Worm (Caenorhabditis elegans) whole organism, late embryonic: ENCODE results near the gene fbxa-28.

Source experiments
- K09A11.1 ChIP-seq: sonication (generic microtip); optimal IDR thresholded peaks from 2 replicates; lab custom pipeline; 2017; ENCODE audit warnings: antibody characterized with exemption, mild to moderate bottlenecking, missing genetic modification characterization, missing compliant biosample characterization; ENCODE audit not compliant: insufficient read depth
- T23F11.4 ChIP-seq: fragments of 200-800 bp; sonication (Bioruptor generic); optimal IDR thresholded peaks from 2 replicates; lab custom pipeline; 2018; ENCODE audit warnings: mild to moderate bottlenecking, missing genetic modification characterization, missing compliant biosample characterization
- ahr-1 ChIP-seq: sonication (generic microtip); optimal IDR thresholded peaks from 2 replicates; lab custom pipeline; 2016; ENCODE audit warnings: missing genetic modification characterization, missing compliant biosample characterization
- ama-1 ChIP-seq: fragments of 150-350 bp; optimal IDR thresholded peaks from 2 replicates; lab custom pipeline; 2014
- ceh-14 ChIP-seq: sonication (generic microtip); optimal IDR thresholded peaks from 2 replicates; lab custom pipeline; 2016; ENCODE audit warnings: missing genotype, missing genetic modification characterization, missing compliant biosample characterization
- ceh-2 ChIP-seq: sonication (generic microtip); optimal IDR thresholded peaks from 2 replicates; lab custom pipeline; 2016; ENCODE audit warnings: missing genotype, missing genetic modification characterization, missing compliant biosample characterization
- ceh-31 ChIP-seq: sonication (generic microtip); optimal IDR thresholded peaks from 2 replicates; lab custom pipeline; 2016; ENCODE audit warnings: missing genetic modification characterization, missing compliant biosample characterization
- ceh-34 ChIP-seq: sonication (generic microtip); optimal IDR thresholded peaks from 2 replicates; lab custom pipeline; 2016; ENCODE audit warnings: mild to moderate bottlenecking, missing genetic modification characterization, missing compliant biosample characterization
- ceh-48 ChIP-seq: sonication (generic microtip); optimal IDR thresholded peaks from 2 replicates; lab custom pipeline; 2016; ENCODE audit warnings: missing genetic modification characterization, inconsistent platforms, missing compliant biosample characterization
- ceh-6 ChIP-seq: fragments of 200-800 bp; sonication (Bioruptor generic); optimal IDR thresholded peaks from 2 replicates; lab custom pipeline; 2018; ENCODE audit warnings: mild to moderate bottlenecking, missing genetic modification characterization, missing compliant biosample characterization
- che-1 ChIP-seq: sonication (generic microtip); optimal IDR thresholded peaks from 2 replicates; lab custom pipeline; 2016; ENCODE audit warnings: mild to moderate bottlenecking, missing genetic modification characterization, missing compliant biosample characterization
- elt-2 ChIP-seq: sonication (generic microtip); optimal IDR thresholded peaks from 2 replicates; lab custom pipeline; 2016; ENCODE audit warnings: missing genetic modification reagents, missing genetic modification characterization, missing compliant biosample characterization
- ets-4 ChIP-seq: sonication (generic microtip); optimal IDR thresholded peaks from 2 replicates; lab custom pipeline; 2016; ENCODE audit warnings: missing genetic modification characterization, missing compliant biosample characterization
- eyg-1 ChIP-seq: sonication (generic microtip); optimal IDR thresholded peaks from 2 replicates; lab custom pipeline; 2016; ENCODE audit warnings: missing genotype, missing genetic modification characterization, missing compliant biosample characterization
- fkh-10 ChIP-seq: fragments of 150-350 bp; optimal IDR thresholded peaks from 2 replicates; lab custom pipeline; 2014; ENCODE audit warnings: missing biosample characterization, missing genetic modification reagents, missing genetic modification characterization
- fkh-6 ChIP-seq: sonication (generic microtip); optimal IDR thresholded peaks from 2 replicates; lab custom pipeline; 2016; ENCODE audit warnings: missing genetic modification characterization, missing compliant biosample characterization
- gmeb-2 ChIP-seq: sonication (generic microtip); optimal IDR thresholded peaks from 2 replicates; lab custom pipeline; 2016; ENCODE audit warnings: missing genetic modification characterization, inconsistent platforms, missing compliant biosample characterization
- hlh-13 ChIP-seq: fragments of 200-800 bp; sonication (Bioruptor generic); optimal IDR thresholded peaks from 2 replicates; lab custom pipeline; 2018; ENCODE audit warnings: mild to moderate bottlenecking, missing genetic modification characterization, missing compliant biosample characterization
- hlh-15 ChIP-seq: sonication (generic microtip); optimal IDR thresholded peaks from 2 replicates; lab custom pipeline; 2016; ENCODE audit warnings: missing genetic modification characterization, missing compliant biosample characterization
- hlh-30 ChIP-seq: sonication (generic microtip); optimal IDR thresholded peaks from 2 replicates; lab custom pipeline; 2017; ENCODE audit warnings: antibody characterized with exemption, missing genetic modification characterization, missing compliant biosample characterization; ENCODE audit not compliant: insufficient read depth
- hlh-6 ChIP-seq: sonication (generic microtip); optimal IDR thresholded peaks from 2 replicates; lab custom pipeline; 2016; ENCODE audit warnings: missing genotype, missing genetic modification characterization, missing compliant biosample characterization
- lim-6 ChIP-seq: sonication (generic microtip); optimal IDR thresholded peaks from 2 replicates; lab custom pipeline; 2016; ENCODE audit warnings: missing genetic modification characterization, missing compliant biosample characterization
- mec-3 ChIP-seq: sonication (generic microtip); optimal IDR thresholded peaks from 2 replicates; lab custom pipeline; 2016; ENCODE audit warnings: borderline replicate concordance, missing genetic modification characterization, missing compliant biosample characterization
- nfya-1 ChIP-seq: sonication (generic microtip); optimal IDR thresholded peaks from 2 replicates; lab custom pipeline; 2017; ENCODE audit warnings: missing genetic modification characterization, mild to moderate bottlenecking, missing compliant biosample characterization, antibody characterized with exemption, moderate library complexity
- nhr-232 ChIP-seq: sonication (generic microtip); optimal IDR thresholded peaks from 2 replicates; lab custom pipeline; 2016; ENCODE audit warnings: missing genetic modification characterization, missing compliant biosample characterization
- pat-9 ChIP-seq: fragments of 200-800 bp; sonication (Bioruptor generic); optimal IDR thresholded peaks from 2 replicates; lab custom pipeline; 2018; ENCODE audit warnings: mild to moderate bottlenecking, missing genetic modification characterization, moderate library complexity, missing compliant biosample characterization
- pha-2 ChIP-seq: sonication (generic microtip); optimal IDR thresholded peaks from 2 replicates; lab custom pipeline; 2017; ENCODE audit warnings: mild to moderate bottlenecking, missing genetic modification characterization, missing compliant biosample characterization
- pha-4 ChIP-seq: fragments of 150-350 bp; optimal IDR thresholded peaks from 2 replicates; lab custom pipeline; 2018; ENCODE audit warnings: missing biosample characterization, missing genetic modification reagents, missing genetic modification characterization
- pqm-1 ChIP-seq: sonication (generic microtip); optimal IDR thresholded peaks from 2 replicates; lab custom pipeline; 2016; ENCODE audit warnings: missing genetic modification characterization, missing compliant biosample characterization
- rnt-1 ChIP-seq: sonication (generic microtip); optimal IDR thresholded peaks from 2 replicates; lab custom pipeline; 2016; ENCODE audit warnings: missing genetic modification characterization, missing compliant biosample characterization
- sdc-2 ChIP-seq: sonication (generic microtip); optimal IDR thresholded peaks from 2 replicates; lab custom pipeline; 2016; ENCODE audit warnings: missing genotype, missing genetic modification characterization, missing compliant biosample characterization
- sox-2 ChIP-seq: fragments of 200-800 bp; sonication (Bioruptor generic); IDR thresholded peaks from 2 replicates; pipeline ENCODE4 v1.3.6; 2022; ENCODE audit warnings: missing genetic modification reagents, missing genetic modification characterization, missing compliant biosample characterization
- tbx-2 ChIP-seq: sonication (generic microtip); optimal IDR thresholded peaks from 2 replicates; lab custom pipeline; 2016; ENCODE audit warnings: missing genetic modification characterization, missing compliant biosample characterization
- unc-3 ChIP-seq, 2 experiments: fragments of 200-800 bp in 1 of 2; sonication (Bioruptor generic) in 1 of 2; sonication (generic microtip) in 1 of 2; conservative IDR thresholded peaks in 1 of 2; optimal IDR thresholded peaks in 1 of 2; 2 replicates each; pipeline versions ENCODE4 v1.3.6 to Lab custom; 2016 to 2022; ENCODE audit warnings: missing compliant biosample characterization in 2 of 2, missing genetic modification characterization in 2 of 2, missing genetic modification reagents in 1 of 2
- unc-55 ChIP-seq: sonication (generic microtip); optimal IDR thresholded peaks from 2 replicates; lab custom pipeline; 2017; ENCODE audit warnings: missing biosample characterization, missing genetic modification reagents, missing genetic modification characterization
- unc-86 ChIP-seq: sonication (generic microtip); optimal IDR thresholded peaks from 2 replicates; lab custom pipeline; 2016; ENCODE audit warnings: missing genetic modification characterization, missing compliant biosample characterization
- ztf-16 ChIP-seq: sonication (generic microtip); optimal IDR thresholded peaks from 2 replicates; lab custom pipeline; 2017; ENCODE audit warnings: missing genetic modification characterization, missing compliant biosample characterization

fbxa-28 gene

DNA sequence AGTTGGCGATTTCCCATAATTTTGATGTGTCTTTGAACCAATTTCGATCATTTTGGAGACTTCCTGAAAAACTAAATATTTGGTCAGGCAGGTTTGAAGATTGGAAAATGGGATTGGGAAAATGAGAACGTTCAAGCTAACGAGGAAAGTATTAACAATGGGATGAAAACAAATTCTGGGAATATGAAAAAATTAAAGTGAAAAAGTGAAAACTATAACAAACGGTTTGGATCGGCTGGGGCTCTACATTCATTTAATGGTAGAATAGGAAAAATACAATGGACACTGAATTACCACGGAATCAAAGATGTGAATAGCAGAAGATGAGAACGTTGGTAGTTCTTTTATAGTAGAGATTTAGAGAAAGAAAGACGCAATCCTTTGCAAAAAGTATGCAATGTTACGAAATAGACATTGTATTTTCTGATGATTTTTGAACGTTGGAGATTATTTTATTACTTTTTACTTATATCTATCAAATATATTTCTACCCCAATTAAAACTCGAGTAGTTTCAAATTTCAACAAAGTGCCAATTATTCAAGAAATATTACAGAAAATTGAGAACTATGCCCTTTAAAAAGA, 9.1 kb upstream of the fbxa-28 start, which contains the start of gene fbxa-50:
fbxa-50 (minus strand) TSS at position 51 of the 584 bp plus-strand sequence.
- TF ChIP-seq ceh-31 (tag; lab: Kevin White, UChicago) (no peak), T23F11.4 (GFP tag; lab: Kevin White, UChicago) (no peak), ceh-48 (no peak), gmeb-2 (tag; lab: Kevin White, UChicago) (no peak), nfya-1 (tag; lab: Kevin White, UChicago) (no peak), tbx-2 (tag; lab: Kevin White, UChicago) (no peak), unc-86 (tag; lab: Kevin White, UChicago) (no peak), fkh-10 (no peak), pqm-1 (tag; lab: Kevin White, UChicago) (no peak), pha-2 (tag; lab: Kevin White, UChicago) (no peak), sox-2 (GFP tag; lab: Robert Waterston, UW) (no peak), ztf-16 (no peak), hlh-30 (tag; lab: Kevin White, UChicago) (no peak), ceh-14 (tag; lab: Kevin White, UChicago) (no peak), unc-3 (GFP tag; conservative IDR thresholded peaks at IDR 0.05; lab: Robert Waterston, UW) (no peak), unc-3 (tag; optimal IDR thresholded peaks at IDR 0.05; lab: Kevin White, UChicago) (no peak), nhr-232 (no peak), hlh-15 (tag; lab: Kevin White, UChicago) (no peak), hlh-6 (no peak)

DNA sequence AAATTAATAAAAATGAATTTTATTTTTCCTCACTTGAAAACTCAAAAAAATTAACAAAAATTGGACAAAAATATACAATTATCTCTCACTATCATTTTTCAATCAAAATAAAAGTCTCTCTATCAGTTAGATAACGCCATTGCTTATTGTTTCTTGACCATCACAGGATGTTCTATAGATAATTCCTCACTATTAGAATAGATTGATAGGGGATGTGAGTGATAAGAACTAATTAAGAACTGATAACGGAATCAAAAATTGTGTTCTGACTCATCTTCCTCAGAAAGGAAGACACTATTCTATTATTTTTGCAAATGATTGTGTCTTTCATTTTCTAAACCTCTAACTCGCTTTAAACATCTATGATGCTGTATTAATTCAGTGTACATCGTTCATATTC, 8.6 kb upstream of the fbxa-28 start:
- peak; percentile 96 for TF ChIP-seq elt-2 (tag; lab: Kevin White, UChicago)
- TF ChIP-seq ceh-31 (tag; lab: Kevin White, UChicago) = no peak
- TF ChIP-seq, all 69 proteins: peak for 1

DNA sequence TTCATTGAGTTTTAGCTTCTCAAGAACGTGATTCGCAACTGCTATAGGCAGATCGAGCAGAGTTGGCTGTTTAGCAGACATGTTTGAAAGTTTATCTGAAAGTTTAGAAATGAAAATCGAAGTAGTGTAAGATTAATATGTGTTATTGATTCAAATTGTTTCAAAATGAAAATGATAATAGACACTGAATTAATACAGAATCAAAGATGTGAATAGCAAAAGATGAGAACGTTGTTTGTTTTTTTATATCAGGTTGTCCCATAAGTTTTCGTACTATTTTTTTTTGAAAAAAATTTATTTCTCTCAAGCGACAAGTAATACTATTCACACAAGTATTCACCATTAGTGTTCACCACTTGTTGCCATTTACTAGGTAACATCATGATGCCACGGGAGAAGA, 4.6 kb upstream of the fbxa-28 start, which contains the start of gene fbxa-36:
fbxa-36 (minus strand) TSS at position 101 of the 400 bp plus-strand sequence.
- no peak for TF ChIP-seq ets-4
- no peak for TF ChIP-seq ceh-6 (GFP tag; lab: Kevin White, UChicago)
- TF ChIP-seq elt-2 (tag; lab: Kevin White, UChicago) = no peak
- no peak for TF ChIP-seq ceh-48
- no peak for TF ChIP-seq nhr-232
- TF ChIP-seq ama-1 = no peak
- no peak for TF ChIP-seq che-1 (tag; lab: Kevin White, UChicago)
- TF ChIP-seq unc-86 (tag; lab: Kevin White, UChicago) = no peak
- TF ChIP-seq ceh-14 (tag; lab: Kevin White, UChicago) = no peak
- TF ChIP-seq ztf-16 = no peak
- no peak for TF ChIP-seq pha-4 (tag; lab: Kevin White, UChicago)
- TF ChIP-seq fkh-6 (tag; lab: Kevin White, UChicago) = no peak
- TF ChIP-seq unc-55 = no peak
- TF ChIP-seq eyg-1 = no peak
- no peak for TF ChIP-seq ceh-2 (tag; lab: Kevin White, UChicago)
- TF ChIP-seq ahr-1 (tag; lab: Kevin White, UChicago) = no peak
- no peak for TF ChIP-seq hlh-13
- TF ChIP-seq mec-3 (tag; lab: Kevin White, UChicago) = no peak
- TF ChIP-seq hlh-15 (tag; lab: Kevin White, UChicago) = no peak
- TF ChIP-seq, all 69 proteins: peak for 0

- no peak for TF ChIP-seq sdc-2 (tag; lab: Kevin White, UChicago)
- peak; percentile 65 for TF ChIP-seq elt-2 (tag; lab: Kevin White, UChicago)
- TF ChIP-seq, all 69 proteins: peak for 1
Observed at ce11 chrIII:1295149-1295716, 2.5 kb upstream of the fbxa-28 start, which contains the start of gene fbxa-35. Gene fbxa-35, plus strand, starts transcription at chrIII:1295666.

- TF ChIP-seq ceh-48 (no peak), ztf-16 (no peak), ets-4 (no peak), ceh-31 (tag; lab: Kevin White, UChicago) (no peak), ceh-2 (tag; lab: Kevin White, UChicago) (no peak), hlh-30 (tag; lab: Kevin White, UChicago) (no peak), unc-86 (tag; lab: Kevin White, UChicago) (no peak), pat-9 (no peak), K09A11.1 (tag; lab: Kevin White, UChicago) (no peak), unc-3 (GFP tag; conservative IDR thresholded peaks at IDR 0.05; lab: Robert Waterston, UW) (no peak), unc-3 (tag; optimal IDR thresholded peaks at IDR 0.05; lab: Kevin White, UChicago) (no peak), ceh-34 (tag; lab: Kevin White, UChicago) (no peak), rnt-1 (tag; lab: Kevin White, UChicago) (no peak), lim-6 (tag; lab: Kevin White, UChicago) (no peak), tbx-2 (tag; lab: Kevin White, UChicago) (no peak)
Observed at ce11 chrIII:1303414-1303813, 5.7 kb downstream of the fbxa-28 start, which contains the start of gene fbxa-75. Gene fbxa-75, plus strand, starts transcription at chrIII:1303714.
